Worm (Caenorhabditis elegans) whole organism, late embryonic: Measurements from ENCODE around the gene ugt-12.

Experiments used
- ama-1 ChIP-seq: fragments of 150-350 bp; optimal IDR thresholded peaks from 2 replicates; lab custom pipeline; 2014
- hlh-13 ChIP-seq: fragments of 200-800 bp; sonication (Bioruptor generic); optimal IDR thresholded peaks from 2 replicates; lab custom pipeline; 2018; ENCODE audit warnings: mild to moderate bottlenecking, missing genetic modification characterization, missing compliant biosample characterization
- mec-3 ChIP-seq: sonication (generic microtip); optimal IDR thresholded peaks from 2 replicates; lab custom pipeline; 2016; ENCODE audit warnings: borderline replicate concordance, missing genetic modification characterization, missing compliant biosample characterization
- tbx-7 ChIP-seq: sonication (generic microtip); optimal IDR thresholded peaks from 2 replicates; lab custom pipeline; 2016; ENCODE audit warnings: missing genotype, missing genetic modification characterization, missing compliant biosample characterization

DNA sequence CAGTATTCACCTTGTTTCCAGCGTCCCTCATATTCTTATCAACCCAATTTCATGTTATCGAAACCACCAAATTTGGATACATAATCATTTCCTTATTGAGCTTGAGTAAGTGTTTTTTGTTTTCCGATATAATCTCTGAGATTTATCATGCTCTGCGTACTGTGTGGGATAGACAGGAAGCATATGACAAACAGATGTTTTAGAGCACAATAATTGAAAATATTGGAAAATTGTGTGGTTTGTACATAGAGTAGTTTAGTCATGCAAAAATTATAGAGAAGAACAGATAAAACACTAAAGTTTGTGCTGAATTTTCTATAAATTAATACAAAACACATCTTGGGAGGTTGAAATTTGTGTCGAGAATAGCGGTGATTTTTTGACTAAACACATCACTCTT is 20.7 kb downstream of the ugt-12 start:
- TF ChIP-seq mec-3 (tag; lab: Kevin White, UChicago) (no peak), hlh-13 (no peak), ama-1 (no peak), tbx-7 (tag; lab: Kevin White, UChicago) (no peak)
